Fruit fly (Drosophila melanogaster) whole organism, wandering third instar larva: ENCODE data around the gene CG14854.

Experiments used
- Abd-B ChIP-seq: fragments of >200 bp; optimal IDR thresholded peaks from 2 replicates; lab custom pipeline; 2017; ENCODE audit warnings: missing biosample characterization, missing genetic modification characterization
- CG32264 ChIP-seq: fragments of 200-800 bp; sonication (Bioruptor generic); optimal IDR thresholded peaks from 2 replicates; lab custom pipeline; 2016; ENCODE audit warnings: missing biosample characterization, missing genetic modification characterization
- CrebA ChIP-seq: fragments of 200-800 bp; sonication (Bioruptor generic); optimal IDR thresholded peaks from 2 replicates; lab custom pipeline; 2016; ENCODE audit warnings: missing biosample characterization, mild to moderate bottlenecking, missing genetic modification characterization, borderline replicate concordance
- Dfd ChIP-seq: fragments of >200 bp; optimal IDR thresholded peaks from 2 replicates; lab custom pipeline; 2017; ENCODE audit warnings: missing biosample characterization, missing genetic modification characterization
- Dif ChIP-seq: fragments of 200-275, 200-300 bp; sonication (Bioruptor generic); optimal IDR thresholded peaks from 2 replicates; lab custom pipeline; 2018; ENCODE audit warnings: missing biosample characterization, missing genetic modification characterization; ENCODE audit not compliant: partially characterized antibody
- HLH106 ChIP-seq: fragments of 200-800 bp; optimal IDR thresholded peaks from 3 replicates; lab custom pipeline; 2019; ENCODE audit warnings: missing biosample characterization, mild to moderate bottlenecking, missing genetic modification characterization, moderate library complexity
- Hnf4 ChIP-seq: fragments of 200-800 bp; sonication (Bioruptor generic); optimal IDR thresholded peaks from 2 replicates; lab custom pipeline; 2016; ENCODE audit warnings: missing biosample characterization, mild to moderate bottlenecking, missing genetic modification characterization
- Hr78 ChIP-seq: fragments of >200 bp; optimal IDR thresholded peaks from 2 replicates; lab custom pipeline; 2017; ENCODE audit warnings: missing biosample characterization, missing genetic modification characterization
- Hr83 ChIP-seq: fragments of 200-300 bp; sonication (Bioruptor generic); optimal IDR thresholded peaks from 2 replicates; lab custom pipeline; 2016; ENCODE audit warnings: missing biosample characterization, mild to moderate bottlenecking, missing genetic modification characterization, moderate library complexity; ENCODE audit not compliant: poor library complexity, severe bottlenecking
- Mio ChIP-seq: sonication (Bioruptor generic); optimal IDR thresholded peaks from 2 replicates; lab custom pipeline; 2016; ENCODE audit warnings: missing biosample characterization, missing genetic modification characterization
- N ChIP-seq: fragments of >200 bp; optimal IDR thresholded peaks from 2 replicates; lab custom pipeline; 2018; ENCODE audit warnings: missing biosample characterization, missing external identifiers, missing genetic modification characterization
- OdsH ChIP-seq: fragments of 200-800 bp; sonication (Bioruptor generic); optimal IDR thresholded peaks from 2 replicates; lab custom pipeline; 2016; ENCODE audit warnings: missing biosample characterization, mild to moderate bottlenecking, missing genetic modification characterization
- Rel ChIP-seq, 2 experiments: fragments of 200-800 bp; sonication (Bioruptor generic) in 1 of 2; optimal IDR thresholded peaks; 2 replicates in 1 of 2; 3 replicates in 1 of 2; lab custom pipeline; 2016 to 2019; ENCODE audit warnings: mild to moderate bottlenecking in 2 of 2, missing biosample characterization in 2 of 2, missing genetic modification characterization in 2 of 2, moderate library complexity in 1 of 2
- Sp1 ChIP-seq: fragments of 200-800 bp; sonication (Bioruptor generic); optimal IDR thresholded peaks from 3 replicates; lab custom pipeline; 2019; ENCODE audit warnings: missing biosample characterization, mild to moderate bottlenecking, missing genetic modification characterization, moderate library complexity
- Vsx2 ChIP-seq: fragments of 200-300, 225-300 bp; sonication (Bioruptor generic); optimal IDR thresholded peaks from 2 replicates; lab custom pipeline; 2018; ENCODE audit warnings: missing biosample characterization, missing genetic modification characterization; ENCODE audit not compliant: partially characterized antibody
- br ChIP-seq: fragments of 200-800 bp; sonication (Bioruptor generic); optimal IDR thresholded peaks from 2 replicates; lab custom pipeline; 2016; ENCODE audit warnings: missing biosample characterization, missing genetic modification characterization
- brk ChIP-seq: fragments of 200-800 bp; sonication (Bioruptor generic); optimal IDR thresholded peaks from 2 replicates; lab custom pipeline; 2016; ENCODE audit warnings: missing biosample characterization, mild to moderate bottlenecking, missing genetic modification characterization
- dl ChIP-seq, 2 experiments: fragments of 175-275, 200-275 bp in 1 of 2; fragments of 200-275 bp in 1 of 2; sonication (Bioruptor generic); optimal IDR thresholded peaks; lab custom pipeline; 2018; ENCODE audit warnings: mild to moderate bottlenecking in 2 of 2, missing biosample characterization in 2 of 2, missing genetic modification characterization in 2 of 2, moderate library complexity in 2 of 2; ENCODE audit not compliant: partially characterized antibody in 2 of 2, insufficient read depth in 1 of 2
- dmrt93B ChIP-seq: fragments of 200-800 bp; sonication (Bioruptor generic); optimal IDR thresholded peaks from 2 replicates; lab custom pipeline; 2018; ENCODE audit warnings: missing biosample characterization, mild to moderate bottlenecking, missing genetic modification characterization
- dsf ChIP-seq: sonication (Bioruptor generic); optimal IDR thresholded peaks from 2 replicates; lab custom pipeline; 2016; ENCODE audit warnings: missing biosample characterization, missing genetic modification characterization, borderline replicate concordance
- foxo ChIP-seq, 2 experiments: fragments of 200-800 bp; sonication (Bioruptor generic); optimal IDR thresholded peaks; 2 replicates in 1 of 2; 3 replicates in 1 of 2; lab custom pipeline; 2016 to 2017; ENCODE audit warnings: missing biosample characterization in 2 of 2, missing genetic modification characterization in 2 of 2
- fru ChIP-seq: fragments of 200-800 bp; sonication (Bioruptor generic); optimal IDR thresholded peaks from 3 replicates; lab custom pipeline; 2016; ENCODE audit warnings: missing biosample characterization, mild to moderate bottlenecking, missing genetic modification characterization
- jim ChIP-seq: fragments of 175-275, 200-325 bp; sonication (Bioruptor generic); optimal IDR thresholded peaks from 2 replicates; lab custom pipeline; 2016; ENCODE audit warnings: missing biosample characterization, mild to moderate bottlenecking, missing genetic modification characterization
- lola ChIP-seq: fragments of >200 bp; optimal IDR thresholded peaks from 2 replicates; lab custom pipeline; 2017; ENCODE audit warnings: missing biosample characterization, missing genetic modification characterization
- pan ChIP-seq: fragments of >200 bp; optimal IDR thresholded peaks from 2 replicates; lab custom pipeline; 2017
- rgr ChIP-seq: fragments of 200-800 bp; sonication (Bioruptor generic); optimal IDR thresholded peaks from 3 replicates; lab custom pipeline; 2016; ENCODE audit warnings: missing biosample characterization, mild to moderate bottlenecking, missing genetic modification characterization
- sv ChIP-seq: fragments of 200-800 bp; sonication (Bioruptor generic); optimal IDR thresholded peaks from 3 replicates; lab custom pipeline; 2016; ENCODE audit warnings: missing biosample characterization, missing genetic modification characterization
- tai ChIP-seq: sonication (Bioruptor generic); optimal IDR thresholded peaks from 2 replicates; lab custom pipeline; 2016; ENCODE audit warnings: missing biosample characterization, missing genetic modification characterization
- usp ChIP-seq: fragments of >200 bp; optimal IDR thresholded peaks from 2 replicates; lab custom pipeline; 2017; ENCODE audit warnings: missing biosample characterization, missing genetic modification characterization
- woc ChIP-seq: sonication (Bioruptor generic); optimal IDR thresholded peaks from 2 replicates; lab custom pipeline; 2016; ENCODE audit warnings: missing biosample characterization, mild to moderate bottlenecking, missing genetic modification characterization

The CG14854 gene

dm6 chr3R:14548752-14549151 is 11.1 kb downstream of the CG14854 start:
- TF ChIP-seq br (GFP tag; lab: Kevin White, UChicago) (no peak), fru (GFP tag; lab: Kevin White, UChicago) (no peak), Rel (GFP tag; optimal IDR thresholded peaks at IDR 0.05; lab: Kevin White, UChicago) (no peak), Rel (tag; optimal IDR thresholded peaks at IDR 0.05; lab: Kevin White, UChicago) (no peak)

dm6 chr3R:14542038-14542437 is 17.8 kb downstream of the CG14854 start:
- TF ChIP-seq woc (GFP tag; lab: Kevin White, UChicago) (no peak), CG32264 (GFP tag; lab: Kevin White, UChicago) (no peak), dmrt93B (no peak), CrebA (GFP tag; lab: Kevin White, UChicago) (no peak), N (no peak), sv (GFP tag; lab: Kevin White, UChicago) (no peak), tai (GFP tag; lab: Kevin White, UChicago) (no peak), Hnf4 (GFP tag; lab: Kevin White, UChicago) (no peak), foxo (GFP tag; optimal IDR thresholded peaks at IDR 0.05; lab: Kevin White, UChicago) (no peak), lola (GFP tag; lab: Kevin White, UChicago) (no peak), dsf (no peak), jim (GFP tag; lab: Kevin White, UChicago) (no peak), Abd-B (GFP tag; lab: Kevin White, UChicago) (no peak), Rel (GFP tag; optimal IDR thresholded peaks at IDR 0.05; lab: Kevin White, UChicago) (no peak), Rel (tag; optimal IDR thresholded peaks at IDR 0.05; lab: Kevin White, UChicago) (no peak), brk (GFP tag; lab: Kevin White, UChicago) (no peak), Hr78 (GFP tag; lab: Kevin White, UChicago) (no peak), rgr (GFP tag; lab: Kevin White, UChicago) (no peak), pan (lab: Kevin White, UChicago) (no peak), Vsx2 (GFP tag; lab: Kevin White, UChicago) (no peak)

DNA sequence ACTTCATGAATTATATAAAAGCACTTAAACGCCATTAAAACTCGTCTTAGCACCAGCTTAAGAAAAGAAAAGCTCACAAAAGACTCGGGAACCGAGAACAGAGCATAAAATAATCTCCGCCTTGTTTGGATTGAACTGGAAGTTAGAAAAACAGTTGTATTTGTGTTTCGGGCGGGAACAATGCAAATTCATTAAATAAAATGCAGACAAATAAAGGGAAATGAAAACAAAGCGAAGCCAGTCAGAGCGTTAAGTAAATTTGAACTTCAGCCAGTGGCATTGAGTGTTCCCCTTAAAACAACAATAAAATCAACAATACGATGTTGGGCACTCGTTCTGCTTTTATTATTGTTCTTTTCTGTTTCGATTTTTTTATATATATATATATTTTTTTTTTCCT is 33.2 kb downstream of the CG14854 start:
- TF ChIP-seq dl (GFP tag; optimal IDR thresholded peaks at IDR 0.05; lab: Kevin White, UChicago; ENCODE audit: insufficient read depth in 1 of 2, partially characterized antibody in 2 of 2), result no peak

dm6 chr3R:14520749-14521148 is 39.1 kb downstream of the CG14854 start, which contains the start of gene Cyp313a1:
TSS of gene Cyp313a1 (plus strand) at chr3R:14521049.
- TF ChIP-seq jim (GFP tag; lab: Kevin White, UChicago) (no peak), Dfd (GFP tag; lab: Kevin White, UChicago) (no peak), Hr83 (GFP tag; lab: Kevin White, UChicago) (no peak), usp (no peak), Dif (GFP tag; lab: Kevin White, UChicago) (no peak), dl (GFP tag; optimal IDR thresholded peaks at IDR 0.05; lab: Kevin White, UChicago; ENCODE audit: insufficient read depth in 1 of 2, partially characterized antibody in 2 of 2) (no peak), brk (GFP tag; lab: Kevin White, UChicago) (no peak), OdsH (GFP tag; lab: Kevin White, UChicago) (no peak), Hr78 (GFP tag; lab: Kevin White, UChicago) (no peak), sv (GFP tag; lab: Kevin White, UChicago) (no peak), Mio (GFP tag; lab: Kevin White, UChicago) (no peak), Hnf4 (GFP tag; lab: Kevin White, UChicago) (no peak), CrebA (GFP tag; lab: Kevin White, UChicago) (no peak), Sp1 (no peak), lola (GFP tag; lab: Kevin White, UChicago) (no peak), pan (lab: Kevin White, UChicago) (no peak)

dm6 chr3R:14516742-14517141 is 43.1 kb downstream of the CG14854 start, which contains the start of gene CG34273:
TSS of gene CG34273 (plus strand) at chr3R:14517042.
- TF ChIP-seq brk (GFP tag; lab: Kevin White, UChicago), result no peak
- TF ChIP-seq HLH106, result no peak
- TF ChIP-seq usp, result no peak
